Fruit fly (Drosophila melanogaster): ENCODE results near the gene CG6013.

dm6 chr3R:19014742-19015422, 16.4 kb upstream of the CG6013 start:
- TF ChIP-seq sage (GFP tag; optimal IDR thresholded peaks at IDR 0.05) (no peak), Abd-B (GFP tag; optimal IDR thresholded peaks at IDR 0.05) (no peak), jim (GFP tag; optimal IDR thresholded peaks at IDR 0.05) (no peak), GATAd (GFP tag; optimal IDR thresholded peaks at IDR 0.05) (no peak), tai (GFP tag; optimal IDR thresholded peaks at IDR 0.05) (no peak), Sp1 (GFP tag; optimal IDR thresholded peaks at IDR 0.05) (peak; percentile 12), fru (GFP tag; optimal IDR thresholded peaks at IDR 0.05) (no peak)
